Worm (Caenorhabditis elegans) whole organism, young adult: ENCODE data around the gene aak-1.

Source experiments
- C06A6.2 ChIP-seq: fragments of 200-800 bp; sonication (Bioruptor generic); conservative IDR thresholded peaks from 2 replicates; pipeline ENCODE4 v1.3.6; 2022; ENCODE audit warnings: missing genetic modification characterization, missing compliant biosample characterization
- F37B4.10 ChIP-seq: fragments of 200-800 bp; sonication (Bioruptor generic); IDR thresholded peaks from 2 replicates; pipeline ENCODE4 v1.3.6; 2022; ENCODE audit warnings: missing genetic modification characterization, missing compliant biosample characterization
- F55B11.4 ChIP-seq: sonication (generic microtip); optimal IDR thresholded peaks from 2 replicates; lab custom pipeline; 2016; ENCODE audit warnings: missing compliant biosample characterization, missing genetic modification characterization, borderline replicate concordance; ENCODE audit not compliant: insufficient read depth
- K11D2.4 ChIP-seq: fragments of 200-800 bp; sonication (Bioruptor generic); IDR thresholded peaks from 2 replicates; pipeline ENCODE4 v1.3.6; 2022; ENCODE audit warnings: missing genetic modification reagents, missing genetic modification characterization, missing compliant biosample characterization
- T07F8.4 ChIP-seq: sonication (generic microtip); optimal IDR thresholded peaks from 2 replicates; lab custom pipeline; 2016; ENCODE audit warnings: mild to moderate bottlenecking, missing genetic modification characterization, moderate library complexity, missing compliant biosample characterization
- T26A5.8 ChIP-seq: sonication (generic microtip); optimal IDR thresholded peaks from 2 replicates; lab custom pipeline; 2016; ENCODE audit warnings: missing genetic modification characterization, missing compliant biosample characterization
- Y53G8AR.9 ChIP-seq: fragments of 200-800 bp; sonication (Bioruptor generic); conservative IDR thresholded peaks from 2 replicates; pipeline ENCODE4 v1.3.6; 2022; ENCODE audit warnings: missing genetic modification reagents, missing genetic modification characterization, missing compliant biosample characterization
- Y56A3A.18 ChIP-seq: fragments of 200-800 bp; sonication (Bioruptor generic); IDR thresholded peaks from 2 replicates; pipeline ENCODE4 v1.3.6; 2022; ENCODE audit warnings: missing genetic modification reagents, missing genetic modification characterization, missing compliant biosample characterization
- Y67H2A.10 ChIP-seq: fragments of 200-800 bp; sonication (Bioruptor generic); conservative IDR thresholded peaks from 2 replicates; pipeline ENCODE4 v1.3.6; 2022; ENCODE audit warnings: missing genetic modification reagents, missing genetic modification characterization, missing compliant biosample characterization
- athp-1 ChIP-seq: sonication (generic microtip); optimal IDR thresholded peaks from 2 replicates; lab custom pipeline; 2017; ENCODE audit warnings: mild to moderate bottlenecking, missing genetic modification characterization, missing compliant biosample characterization
- attf-6 ChIP-seq: fragments of 200-800 bp; sonication (Bioruptor generic); IDR thresholded peaks from 2 replicates; pipeline ENCODE4 v1.3.6; 2022; ENCODE audit warnings: missing genetic modification reagents, missing genetic modification characterization, missing compliant biosample characterization
- bed-1 ChIP-seq: fragments of 200-800 bp; sonication (Bioruptor generic); IDR thresholded peaks from 2 replicates; pipeline ENCODE4 v1.3.6; 2022; ENCODE audit warnings: missing genetic modification reagents, missing genetic modification characterization, missing compliant biosample characterization
- bed-2 ChIP-seq: fragments of 200-800 bp; sonication (Bioruptor generic); IDR thresholded peaks from 2 replicates; pipeline ENCODE4 v1.3.6; 2022; ENCODE audit warnings: missing genetic modification reagents, missing genetic modification characterization, missing compliant biosample characterization
- ccch-3 ChIP-seq: fragments of 200-800 bp; sonication (Bioruptor generic); optimal IDR thresholded peaks from 2 replicates; lab custom pipeline; 2018; ENCODE audit warnings: mild to moderate bottlenecking, missing genetic modification characterization, missing compliant biosample characterization
- cebp-2 ChIP-seq: fragments of 200-800 bp; sonication (Bioruptor generic); IDR thresholded peaks from 2 replicates; pipeline ENCODE4 v1.3.6; 2022; ENCODE audit warnings: missing genetic modification characterization, missing compliant biosample characterization
- ceh-100 ChIP-seq: fragments of 200-800 bp; sonication (Bioruptor generic); IDR thresholded peaks from 2 replicates; pipeline ENCODE4 v1.3.6; 2022; ENCODE audit warnings: missing genetic modification reagents, missing genetic modification characterization, missing compliant biosample characterization
- ceh-40 ChIP-seq: fragments of 200-800 bp; sonication (Bioruptor generic); IDR thresholded peaks from 2 replicates; pipeline ENCODE4 v1.3.6; 2022; ENCODE audit warnings: missing genetic modification characterization, missing compliant biosample characterization
- ceh-91 ChIP-seq: fragments of 200-800 bp; sonication (Bioruptor generic); IDR thresholded peaks from 2 replicates; pipeline ENCODE4 v1.3.6; 2022; ENCODE audit warnings: missing genetic modification reagents, missing genetic modification characterization, missing compliant biosample characterization
- dpl-1 ChIP-seq: fragments of 150-350 bp; optimal IDR thresholded peaks from 2 replicates; lab custom pipeline; 2014; ENCODE audit warnings: missing biosample characterization, missing genetic modification reagents, missing genetic modification characterization
- ekl-4 ChIP-seq: fragments of 200-800 bp; sonication (Bioruptor generic); IDR thresholded peaks from 2 replicates; pipeline ENCODE4 v1.3.6; 2022; ENCODE audit warnings: missing genetic modification reagents, missing genetic modification characterization, missing compliant biosample characterization
- hlh-12 ChIP-seq: sonication (generic microtip); optimal IDR thresholded peaks from 2 replicates; lab custom pipeline; 2016; ENCODE audit warnings: missing genetic modification characterization, missing compliant biosample characterization
- hmg-1.2 ChIP-seq: fragments of 200-800 bp; sonication (Bioruptor generic); IDR thresholded peaks from 2 replicates; pipeline ENCODE4 v1.3.6; 2022; ENCODE audit warnings: missing genetic modification reagents, missing genetic modification characterization, missing compliant biosample characterization
- hmg-20 ChIP-seq: fragments of 200-800 bp; sonication (Bioruptor generic); IDR thresholded peaks from 2 replicates; pipeline ENCODE4 v1.3.6; 2022; ENCODE audit warnings: missing genetic modification reagents, missing genetic modification characterization, missing compliant biosample characterization
- hrde-1 ChIP-seq: sonication (generic microtip); optimal IDR thresholded peaks from 2 replicates; lab custom pipeline; 2016; ENCODE audit warnings: missing genetic modification characterization, mild to moderate bottlenecking, missing compliant biosample characterization, moderate library complexity, missing genotype, missing genetic modification reagents, borderline replicate concordance
- let-526 ChIP-seq: fragments of 200-800 bp; sonication (Bioruptor generic); IDR thresholded peaks from 2 replicates; pipeline ENCODE4 v1.3.6; 2022; ENCODE audit warnings: missing genetic modification reagents, missing genetic modification characterization, missing compliant biosample characterization
- lin-35 ChIP-seq, 3 experiments: fragments of 150-350 bp in 2 of 3; sonication (generic microtip) in 1 of 3; optimal IDR thresholded peaks; 2 replicates each; lab custom pipeline; 2014 to 2018; ENCODE audit warnings: missing biosample characterization in 3 of 3, missing genetic modification characterization in 3 of 3, missing genetic modification reagents in 3 of 3
- madf-6 ChIP-seq: fragments of 200-800 bp; sonication (Bioruptor generic); IDR thresholded peaks from 2 replicates; pipeline ENCODE4 v1.3.6; 2022; ENCODE audit warnings: missing genetic modification reagents, missing genetic modification characterization, missing compliant biosample characterization
- madf-8 ChIP-seq: fragments of 200-800 bp; sonication (Bioruptor generic); conservative IDR thresholded peaks from 2 replicates; pipeline ENCODE4 v1.3.6; 2022; ENCODE audit warnings: missing genetic modification reagents, missing genetic modification characterization, missing compliant biosample characterization
- nfya-1 ChIP-seq: sonication (generic microtip); optimal IDR thresholded peaks from 2 replicates; lab custom pipeline; 2017; ENCODE audit warnings: antibody characterized with exemption, missing compliant biosample characterization, missing genetic modification characterization, borderline replicate concordance; ENCODE audit not compliant: insufficient read depth
- nfya-2 ChIP-seq: fragments of 200-800 bp; sonication (Bioruptor generic); IDR thresholded peaks from 2 replicates; pipeline ENCODE4 v1.3.6; 2022; ENCODE audit warnings: missing genetic modification reagents, missing genetic modification characterization, missing compliant biosample characterization
- nhr-120 ChIP-seq: fragments of 200-800 bp; sonication (Bioruptor generic); IDR thresholded peaks from 2 replicates; pipeline ENCODE4 v1.3.6; 2022; ENCODE audit warnings: missing genetic modification characterization, missing compliant biosample characterization
- rec-8 ChIP-seq, 2 experiments: sonication (generic microtip); optimal IDR thresholded peaks; 2 replicates each; lab custom pipeline; 2016; ENCODE audit warnings: mild to moderate bottlenecking in 2 of 2, missing genetic modification characterization in 2 of 2, missing genetic modification reagents in 2 of 2, missing genotype in 2 of 2, missing biosample characterization in 1 of 2, missing compliant biosample characterization in 1 of 2, moderate library complexity in 1 of 2
- repo-1 ChIP-seq: sonication (generic microtip); optimal IDR thresholded peaks from 2 replicates; lab custom pipeline; 2017; ENCODE audit warnings: mild to moderate bottlenecking, missing genetic modification characterization, missing compliant biosample characterization
- snpc-1.1 ChIP-seq: sonication (generic microtip); optimal IDR thresholded peaks from 2 replicates; lab custom pipeline; 2017; ENCODE audit warnings: missing genetic modification characterization, mild to moderate bottlenecking, missing compliant biosample characterization, antibody characterized with exemption, moderate library complexity, missing genotype, missing genetic modification reagents; ENCODE audit not compliant: insufficient read depth
- snpc-1.3 ChIP-seq: sonication (generic microtip); optimal IDR thresholded peaks from 2 replicates; lab custom pipeline; 2017; ENCODE audit warnings: missing genetic modification characterization, mild to moderate bottlenecking, missing compliant biosample characterization, antibody characterized with exemption, moderate library complexity, missing genotype, missing genetic modification reagents; ENCODE audit not compliant: insufficient read depth
- somi-1 ChIP-seq: fragments of 200-800 bp; sonication (Bioruptor generic); optimal IDR thresholded peaks from 2 replicates; lab custom pipeline; 2018; ENCODE audit warnings: mild to moderate bottlenecking, missing genetic modification characterization, missing compliant biosample characterization
- tbx-9 ChIP-seq: sonication (generic microtip); optimal IDR thresholded peaks from 2 replicates; lab custom pipeline; 2016; ENCODE audit warnings: borderline replicate concordance, missing genetic modification characterization, inconsistent platforms, missing compliant biosample characterization
- ztf-26 ChIP-seq: sonication (generic microtip); optimal IDR thresholded peaks from 2 replicates; lab custom pipeline; 2017; ENCODE audit warnings: missing genetic modification characterization, missing compliant biosample characterization
- ztf-3 ChIP-seq: fragments of 200-800 bp; sonication (Bioruptor generic); optimal IDR thresholded peaks from 2 replicates; lab custom pipeline; 2018; ENCODE audit warnings: mild to moderate bottlenecking, missing genetic modification characterization, missing compliant biosample characterization

Gene aak-1

ce11 chrIII:8744765-8745164, 16.1 kb downstream of the aak-1 start (continued):
- no peak for TF ChIP-seq F55B11.4 (tag; lab: Kevin White, UChicago)

- TF ChIP-seq nfya-2 (GFP tag; lab: Robert Waterston, UW) (no peak), F37B4.10 (no peak), dpl-1 (GFP tag; lab: Kevin White, UChicago) (no peak), ceh-91 (GFP tag; lab: Robert Waterston, UW) (no peak), K11D2.4 (GFP tag; lab: Robert Waterston, UW) (no peak), ztf-3 (GFP tag; lab: Kevin White, UChicago) (no peak), bed-1 (GFP tag; lab: Robert Waterston, UW) (no peak), T07F8.4 (no peak), repo-1 (tag; lab: Kevin White, UChicago) (no peak), tbx-9 (tag; lab: Kevin White, UChicago) (no peak), ztf-26 (tag; lab: Kevin White, UChicago) (no peak), madf-6 (GFP tag; lab: Robert Waterston, UW) (no peak), T26A5.8 (tag; lab: Kevin White, UChicago) (no peak)
These were observed 17.0 kb downstream of the aak-1 start, which contains the start of gene ZK370.6 for ce11 chrIII:8743796-8744404. ZK370.6 (minus strand) TSS chrIII:8743846.

- TF ChIP-seq nfya-2 (GFP tag; lab: Robert Waterston, UW) = no peak
- no peak for TF ChIP-seq nfya-1 (tag; lab: Kevin White, UChicago)
- TF ChIP-seq Y67H2A.10 (GFP tag; lab: Robert Waterston, UW) = no peak
- no peak for TF ChIP-seq rec-8 (tag; optimal IDR thresholded peaks at IDR 0.05; lab: Kevin White, UChicago)
- no peak for TF ChIP-seq hlh-12 (tag; lab: Kevin White, UChicago)
- no peak for TF ChIP-seq Y56A3A.18 (GFP tag; lab: Robert Waterston, UW)
- no peak for TF ChIP-seq Y53G8AR.9 (GFP tag; lab: Robert Waterston, UW)
- TF ChIP-seq athp-1 = no peak
- no peak for TF ChIP-seq lin-35 (GFP tag; optimal IDR thresholded peaks at IDR 0.05; lab: Kevin White, UChicago)
These were observed 18.3 kb downstream of the aak-1 start for ce11 chrIII:8742584-8742983.

ce11 chrIII:8741955-8742354, 18.9 kb downstream of the aak-1 start:
- TF ChIP-seq T26A5.8 (tag; lab: Kevin White, UChicago) (no peak), hmg-20 (no peak), ceh-40 (GFP tag; lab: Robert Waterston, UW) (no peak), let-526 (GFP tag; lab: Robert Waterston, UW) (no peak), ekl-4 (GFP tag; lab: Robert Waterston, UW) (no peak), attf-6 (GFP tag; lab: Robert Waterston, UW) (no peak), hrde-1 (no peak), cebp-2 (GFP tag; lab: Robert Waterston, UW) (no peak)

- TF ChIP-seq bed-2 (GFP tag; lab: Robert Waterston, UW) = no peak
- no peak for TF ChIP-seq ccch-3 (GFP tag; lab: Kevin White, UChicago)
- TF ChIP-seq ceh-100 (GFP tag; lab: Robert Waterston, UW) = peak; percentile 64
- TF ChIP-seq snpc-1.1 = no peak
- peak; percentile 73 for TF ChIP-seq madf-8 (GFP tag; lab: Robert Waterston, UW)
- TF ChIP-seq somi-1 (GFP tag; lab: Kevin White, UChicago) = peak; percentile 82
- TF ChIP-seq rec-8 (tag; optimal IDR thresholded peaks at IDR 0.05; lab: Kevin White, UChicago) = no peak
- TF ChIP-seq ceh-91 (GFP tag; lab: Robert Waterston, UW) = peak; percentile 68
- TF ChIP-seq C06A6.2 = peak; percentile 71; the same call in 1 of the 2 replicates
- 0 out of 2 replicates have a peak, but pooled peaks have one; percentile 21 for TF ChIP-seq bed-1 (GFP tag; lab: Robert Waterston, UW)
- no peak for TF ChIP-seq nfya-1 (tag; lab: Kevin White, UChicago)
- no peak for TF ChIP-seq nhr-120 (GFP tag; lab: Robert Waterston, UW)
- TF ChIP-seq snpc-1.3 = peak; percentile 32
- peak; percentile 68 for TF ChIP-seq hmg-1.2 (GFP tag; lab: Robert Waterston, UW)
- peak; percentile 75; the same call in 1 of the 2 replicates for TF ChIP-seq hmg-20
- TF ChIP-seq ztf-26 (tag; lab: Kevin White, UChicago) = peak; percentile 81
These were observed 19.5 kb downstream of the aak-1 start, which contains the start of gene pdhk-2 for ce11 chrIII:8741276-8741860. pdhk-2 (minus strand) TSS chrIII:8741412.
